Worm (Caenorhabditis elegans) whole organism, L4 larva: Measurements from ENCODE around the gene phf-32.

Experiments used
- ama-1 ChIP-seq: fragments of 150-350 bp; optimal IDR thresholded peaks from 2 replicates; lab custom pipeline; 2014; ENCODE audit warnings: inconsistent platforms, mixed read lengths
- ceh-82 ChIP-seq: sonication (generic microtip); optimal IDR thresholded peaks from 2 replicates; lab custom pipeline; 2017; ENCODE audit warnings: missing biosample characterization, missing genetic modification characterization
- fkh-10 ChIP-seq: fragments of 150-350 bp; optimal IDR thresholded peaks from 2 replicates; lab custom pipeline; 2014; ENCODE audit warnings: missing biosample characterization, missing genetic modification reagents, missing genetic modification characterization
- lin-38 ChIP-seq: fragments of 200-800 bp; sonication (Bioruptor generic); IDR thresholded peaks from 2 replicates; pipeline ENCODE4 v1.3.6; 2022; ENCODE audit warnings: missing genetic modification reagents, missing genetic modification characterization, missing compliant biosample characterization
- madf-5 ChIP-seq, 2 experiments: fragments of 200-800 bp; sonication (Bioruptor generic); IDR thresholded peaks; 2 replicates each; pipeline ENCODE4 v1.3.6; 2022; ENCODE audit warnings: missing compliant biosample characterization in 2 of 2, missing genetic modification characterization in 2 of 2

DNA sequence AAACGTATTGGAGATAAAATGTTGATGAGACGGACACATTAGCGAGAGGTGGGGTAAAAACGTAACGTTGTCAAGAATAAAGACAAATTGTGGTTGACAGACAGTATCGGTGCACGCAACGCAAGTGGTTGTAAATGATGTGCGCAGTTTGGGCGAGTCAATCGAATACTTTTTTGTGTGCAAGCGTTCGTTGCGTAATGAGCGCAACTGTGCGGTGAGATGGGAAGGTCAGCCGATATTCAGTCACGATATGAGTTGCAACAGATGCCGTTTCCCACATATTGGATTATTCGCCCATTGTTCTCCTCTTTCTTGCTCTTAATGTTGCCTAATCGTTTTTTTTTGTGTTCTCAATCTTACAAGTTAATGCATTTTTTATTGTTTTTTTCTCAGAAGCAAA lies 14.1 kb downstream of the phf-32 start, which contains the start of gene ceh-40:
- TF ChIP-seq ama-1 (lab: Kevin White, UChicago) (no peak), madf-5 (GFP tag; IDR thresholded peaks at IDR 0.05; lab: Robert Waterston, UW) (no peak), fkh-10 (GFP tag; lab: Kevin White, UChicago) (no peak), ceh-82 (no peak), lin-38 (GFP tag; lab: Robert Waterston, UW) (no peak)
